Fruit fly (Drosophila melanogaster): ENCODE measurements around the gene CG17746.

The CG17746 gene

DNA sequence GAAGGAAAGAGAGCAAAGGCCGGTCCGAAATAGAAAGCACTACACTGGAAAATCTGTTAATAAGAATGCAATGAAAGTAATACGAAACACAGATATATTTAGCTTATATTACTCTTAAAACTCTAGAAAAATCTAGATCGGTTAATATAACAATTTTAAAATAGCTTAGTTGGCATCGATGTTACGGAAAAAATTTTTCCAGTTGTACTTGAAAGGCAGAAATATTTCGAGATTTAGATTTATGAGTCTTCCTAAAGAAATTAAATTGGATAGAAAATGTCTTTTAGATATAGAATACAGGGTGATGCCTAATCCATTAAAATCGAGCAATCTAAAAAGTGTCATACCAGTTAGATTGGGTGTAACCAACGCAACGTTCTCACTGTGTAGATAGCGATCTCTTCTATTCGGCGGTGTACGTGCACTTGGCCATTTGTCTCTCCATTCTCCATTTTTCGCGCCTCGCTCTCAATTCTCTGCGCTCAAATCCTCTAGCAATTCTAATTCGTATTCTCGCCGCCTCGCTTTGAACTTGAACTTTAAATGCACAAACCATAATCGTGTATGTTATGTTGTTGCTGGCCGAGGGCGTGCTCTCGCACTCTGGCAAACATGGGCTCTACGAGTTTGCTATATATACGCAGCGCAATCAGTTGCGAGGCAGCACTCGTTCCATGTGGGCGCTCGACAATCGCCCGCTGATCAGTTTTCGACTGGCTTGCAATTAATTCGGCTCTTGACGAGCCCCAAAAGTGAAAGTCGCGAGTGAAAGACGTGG lies 10.8 kb upstream of the CG17746 start (continued):
- TF ChIP-seq CG34406 (GFP tag; optimal IDR thresholded peaks at IDR 0.05) (peak; percentile 45), CG1621 (tag; optimal IDR thresholded peaks at IDR 0.05) (peak; percentile 16), acj6 (GFP tag; optimal IDR thresholded peaks at IDR 0.05) (peak; percentile 86), Blimp-1 (GFP tag; optimal IDR thresholded peaks at IDR 0.05) (peak; percentile 43), CG10669 (GFP tag; optimal IDR thresholded peaks at IDR 0.05) (peak; percentile 59), Eip75B (GFP tag; optimal IDR thresholded peaks at IDR 0.05) (peak; percentile 70), ss (GFP tag; optimal IDR thresholded peaks at IDR 0.05) (peak; percentile 33 to 50), Gug (GFP tag; IDR thresholded peaks at IDR 0.05) (peak; percentile 86), salr (GFP tag; optimal IDR thresholded peaks at IDR 0.05) (peak in 1 of 2 experiments; percentile 99), dsx (GFP tag; optimal IDR thresholded peaks at IDR 0.05; ENCODE audit: poor library complexity, severe bottlenecking) (peak; percentile 28), dac (GFP tag; optimal IDR thresholded peaks at IDR 0.05) (peak; percentile 88), svp (GFP tag) (peak; percentile 78), Smox (GFP tag; optimal IDR thresholded peaks at IDR 0.05) (peak; percentile 33), Sox102F (GFP tag; optimal IDR thresholded peaks at IDR 0.05) (no peak), CG32006 (GFP tag; optimal IDR thresholded peaks at IDR 0.05) (peak; percentile 98), CG11762 (GFP tag; optimal IDR thresholded peaks at IDR 0.05; ENCODE audit: insufficient read depth) (peak; percentile 83), CG8319 (GFP tag; optimal IDR thresholded peaks at IDR 0.05) (no peak), fd85E (GFP tag; optimal IDR thresholded peaks at IDR 0.05) (no peak), CG10631 (GFP tag; optimal IDR thresholded peaks at IDR 0.05) (peak; percentile 90), fkh (GFP tag; optimal IDR thresholded peaks at IDR 0.05) (peak; percentile 80), esn (GFP tag; optimal IDR thresholded peaks at IDR 0.05) (peak; percentile 39), CG6854 (GFP tag; optimal IDR thresholded peaks at IDR 0.05) (no peak), CG31627 (GFP tag; optimal IDR thresholded peaks at IDR 0.05) (peak; percentile 36), CG15336 (GFP tag; IDR thresholded peaks at IDR 0.05) (peak; percentile 87), net (GFP tag; optimal IDR thresholded peaks at IDR 0.05) (peak; percentile 84), Eip78C (GFP tag) (peak; percentile 95), CG6792 (GFP tag; optimal IDR thresholded peaks at IDR 0.05) (peak; percentile 69), CG8632 (GFP tag; optimal IDR thresholded peaks at IDR 0.05) (peak; percentile 60), Ets96B (tag; optimal IDR thresholded peaks at IDR 0.05) (peak; percentile 68), CG8119 (GFP tag; IDR thresholded peaks at IDR 0.05) (peak; percentile 94), CG6163 (GFP tag; IDR thresholded peaks at IDR 0.05) (peak; percentile 48; the same call in 2 of the 3 replicates), CG4318 (GFP tag; optimal IDR thresholded peaks at IDR 0.05) (peak; percentile 95), eg (GFP tag; IDR thresholded peaks at IDR 0.05) (peak; percentile 77), Eip93F (GFP tag; optimal IDR thresholded peaks at IDR 0.05) (peak; percentile 15), topi (GFP tag; optimal IDR thresholded peaks at IDR 0.05) (peak; percentile 17)

- TF ChIP-seq Blimp-1 (GFP tag; optimal IDR thresholded peaks at IDR 0.05) (peak; percentile 85), CG6276 (GFP tag; optimal IDR thresholded peaks at IDR 0.05) (no peak)
Measured at dm6 chr3L:3249664-3249996, 10.3 kb upstream of the CG17746 start.

dm6 chr3L:3248714-3249663 lies 9.6 kb upstream of the CG17746 start:
- peak; percentile 76 for TF ChIP-seq eg (GFP tag; IDR thresholded peaks at IDR 0.05)
- peak; percentile 98 for TF ChIP-seq CG32006 (GFP tag; optimal IDR thresholded peaks at IDR 0.05)
- TF ChIP-seq CG7368 (GFP tag; optimal IDR thresholded peaks at IDR 0.05): peak; percentile 92
- TF ChIP-seq CG8119 (GFP tag; IDR thresholded peaks at IDR 0.05): peak; percentile 94
- TF ChIP-seq achi (GFP tag; optimal IDR thresholded peaks at IDR 0.05): peak; percentile 97
- peak; percentile 98 for TF ChIP-seq Ets96B (tag; optimal IDR thresholded peaks at IDR 0.05)
- TF ChIP-seq Smox (GFP tag; optimal IDR thresholded peaks at IDR 0.05): peak; percentile 99
- peak; percentile 98 for TF ChIP-seq Sox14 (GFP tag; optimal IDR thresholded peaks at IDR 0.05)
- TF ChIP-seq Blimp-1 (GFP tag; optimal IDR thresholded peaks at IDR 0.05): peak; percentile 94
- TF ChIP-seq cyc (GFP tag; optimal IDR thresholded peaks at IDR 0.05): peak; percentile 99
- peak; percentile 98 for TF ChIP-seq lz (GFP tag; optimal IDR thresholded peaks at IDR 0.05)
- TF ChIP-seq ss (GFP tag; optimal IDR thresholded peaks at IDR 0.05): peak; percentile 98 to 99
- peak; percentile 95 for TF ChIP-seq CG6854 (GFP tag; optimal IDR thresholded peaks at IDR 0.05)
- TF ChIP-seq Met (GFP tag; optimal IDR thresholded peaks at IDR 0.05): peak; percentile 99
- TF ChIP-seq CG11902 (GFP tag; optimal IDR thresholded peaks at IDR 0.05): peak; percentile 98
- TF ChIP-seq Ets21C (GFP tag; optimal IDR thresholded peaks at IDR 0.05): peak; percentile 97
- TF ChIP-seq CG10669 (GFP tag; optimal IDR thresholded peaks at IDR 0.05): peak; percentile 97
- TF ChIP-seq fd85E (GFP tag; optimal IDR thresholded peaks at IDR 0.05): peak; percentile 91
- TF ChIP-seq CG34406 (GFP tag; optimal IDR thresholded peaks at IDR 0.05): peak; percentile 99
- peak; percentile 98 for TF ChIP-seq CG11762 (GFP tag; optimal IDR thresholded peaks at IDR 0.05; ENCODE audit: insufficient read depth)
